Worm (Caenorhabditis elegans) whole organism, L3 larva: ENCODE measurements around the gene T06C10.3.

Experiments
- aly-2 ChIP-seq: fragments of 150-350 bp; optimal IDR thresholded peaks from 2 replicates; lab custom pipeline; 2014; ENCODE audit warnings: missing biosample characterization, missing genetic modification characterization
- ceh-9 ChIP-seq: sonication (generic microtip); optimal IDR thresholded peaks from 2 replicates; lab custom pipeline; 2018; ENCODE audit warnings: missing biosample characterization, missing genetic modification characterization
- egl-27 ChIP-seq: sonication (generic microtip); optimal IDR thresholded peaks from 4 replicates; lab custom pipeline; 2017; ENCODE audit warnings: missing biosample characterization, missing genetic modification reagents, missing genetic modification characterization
- fkh-10 ChIP-seq: sonication (generic microtip); optimal IDR thresholded peaks from 2 replicates; lab custom pipeline; 2017; ENCODE audit warnings: missing biosample characterization, missing genetic modification reagents, missing genetic modification characterization
- jun-1 ChIP-seq: fragments of 150-350 bp; optimal IDR thresholded peaks from 2 replicates; lab custom pipeline; 2014; ENCODE audit warnings: missing biosample characterization, missing genetic modification reagents, missing genetic modification characterization
- nfya-1 ChIP-seq: sonication (generic microtip); optimal IDR thresholded peaks from 2 replicates; lab custom pipeline; 2017; ENCODE audit warnings: missing genetic modification characterization, mild to moderate bottlenecking, missing compliant biosample characterization, antibody characterized with exemption, moderate library complexity; ENCODE audit not compliant: insufficient read depth
- nhr-25 ChIP-seq: sonication (generic microtip); optimal IDR thresholded peaks from 2 replicates; lab custom pipeline; 2017; ENCODE audit warnings: missing biosample characterization, missing genetic modification characterization
- nhr-76 ChIP-seq: fragments of 150-350 bp; sonication (generic microtip); optimal IDR thresholded peaks from 5 replicates; lab custom pipeline; 2014; ENCODE audit warnings: missing biosample characterization, missing genetic modification characterization
- pha-4 ChIP-seq: fragments of 150-350 bp; optimal IDR thresholded peaks from 2 replicates; lab custom pipeline; 2014; ENCODE audit warnings: missing biosample characterization, missing genetic modification reagents, missing genetic modification characterization
- tbx-2 ChIP-seq: sonication (generic microtip); optimal IDR thresholded peaks from 2 replicates; lab custom pipeline; 2016; ENCODE audit warnings: mild to moderate bottlenecking, missing genetic modification characterization, missing compliant biosample characterization
- unc-39 ChIP-seq: sonication (generic microtip); optimal IDR thresholded peaks from 4 replicates; lab custom pipeline; 2017; ENCODE audit warnings: missing biosample characterization, missing genetic modification characterization
- zag-1 ChIP-seq: fragments of 150-350 bp; optimal IDR thresholded peaks from 2 replicates; lab custom pipeline; 2014; ENCODE audit warnings: missing biosample characterization, missing genetic modification characterization

DNA sequence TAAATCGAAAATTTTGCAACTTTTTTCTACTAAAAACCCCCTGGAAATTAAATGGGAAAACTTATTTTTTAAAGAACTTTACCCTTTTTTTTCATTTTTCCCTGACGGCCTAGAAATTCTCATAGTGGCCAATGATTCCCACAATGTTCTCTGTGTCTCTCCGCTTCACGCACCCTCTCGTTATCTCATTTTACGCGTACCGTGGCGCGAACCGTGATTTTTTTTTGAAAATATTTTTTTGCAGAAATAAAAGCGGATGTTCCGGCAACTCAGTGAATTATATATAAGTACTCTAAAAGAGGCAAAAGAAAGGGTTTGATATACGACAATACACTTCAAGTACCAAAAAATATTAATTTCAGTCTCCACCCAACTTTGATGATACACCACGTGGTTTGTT is 24.2 kb upstream of the T06C10.3 start, which contains the start of gene C06A6.2:
- no peak for TF ChIP-seq unc-39 (tag; lab: Kevin White, UChicago)
- TF ChIP-seq nhr-76 (tag; lab: Kevin White, UChicago) = no peak
- no peak for TF ChIP-seq aly-2 (tag; lab: Kevin White, UChicago)
- TF ChIP-seq egl-27 (tag; lab: Kevin White, UChicago) = no peak
- no peak for TF ChIP-seq ceh-9 (tag; lab: Kevin White, UChicago)
- TF ChIP-seq nfya-1 (tag; lab: Kevin White, UChicago) = peak; percentile 0
- TF ChIP-seq nhr-25 (tag; lab: Kevin White, UChicago) = no peak
- TF ChIP-seq jun-1 (tag; lab: Kevin White, UChicago) = no peak
- TF ChIP-seq tbx-2 (tag; lab: Kevin White, UChicago) = no peak
- no peak for TF ChIP-seq pha-4 (tag; lab: Kevin White, UChicago)
- no peak for TF ChIP-seq fkh-10
- TF ChIP-seq zag-1 = no peak
